Worm (Caenorhabditis elegans) whole organism, L1 larva: ENCODE results near the gene F47B8.3.

ENCODE experiments used
- aha-1 ChIP-seq: fragments of 150-350 bp; optimal IDR thresholded peaks from 2 replicates; lab custom pipeline; 2014; ENCODE audit warnings: missing biosample characterization, missing genetic modification characterization
- alr-1 ChIP-seq: fragments of 200-800 bp; sonication (Bioruptor generic); optimal IDR thresholded peaks from 2 replicates; lab custom pipeline; 2018; ENCODE audit warnings: borderline replicate concordance, mild to moderate bottlenecking, missing genetic modification characterization, missing compliant biosample characterization
- ceh-8 ChIP-seq: fragments of 200-800 bp; sonication (Bioruptor generic); optimal IDR thresholded peaks from 2 replicates; lab custom pipeline; 2018; ENCODE audit warnings: mild to moderate bottlenecking, missing genetic modification characterization, moderate library complexity, missing compliant biosample characterization
- ces-1 ChIP-seq: fragments of 150-350 bp; optimal IDR thresholded peaks from 2 replicates; lab custom pipeline; 2014; ENCODE audit warnings: missing biosample characterization, missing genetic modification reagents, missing genetic modification characterization
- mep-1 ChIP-seq: fragments of 150-350 bp; optimal IDR thresholded peaks from 2 replicates; lab custom pipeline; 2014; ENCODE audit warnings: missing biosample characterization, missing genetic modification characterization
- nhr-90 ChIP-seq: sonication (generic microtip); optimal IDR thresholded peaks from 2 replicates; lab custom pipeline; 2016; ENCODE audit warnings: mild to moderate bottlenecking, missing genetic modification characterization, missing compliant biosample characterization; ENCODE audit not compliant: poor library complexity
- pag-3 ChIP-seq: sonication (generic microtip); optimal IDR thresholded peaks from 2 replicates; lab custom pipeline; 2017; ENCODE audit warnings: missing genetic modification characterization, mild to moderate bottlenecking, missing compliant biosample characterization, antibody characterized with exemption, borderline replicate concordance; ENCODE audit not compliant: insufficient read depth
- skn-1 ChIP-seq: fragments of 150-350 bp; optimal IDR thresholded peaks from 2 replicates; lab custom pipeline; 2014; ENCODE audit warnings: missing biosample characterization, missing genetic modification characterization
- unc-62 ChIP-seq: fragments of 150-350 bp; optimal IDR thresholded peaks from 2 replicates; lab custom pipeline; 2014; ENCODE audit warnings: missing biosample characterization, missing genetic modification reagents, missing genetic modification characterization
- unc-98 ChIP-seq: fragments of 200-800 bp; sonication (Bioruptor generic); IDR thresholded peaks from 2 replicates; pipeline ENCODE4 v1.3.6; 2022; ENCODE audit warnings: missing genetic modification characterization, missing compliant biosample characterization
- ztf-4 ChIP-seq: fragments of 150-350 bp; optimal IDR thresholded peaks from 2 replicates; lab custom pipeline; 2014; ENCODE audit warnings: missing biosample characterization, missing genetic modification characterization

DNA sequence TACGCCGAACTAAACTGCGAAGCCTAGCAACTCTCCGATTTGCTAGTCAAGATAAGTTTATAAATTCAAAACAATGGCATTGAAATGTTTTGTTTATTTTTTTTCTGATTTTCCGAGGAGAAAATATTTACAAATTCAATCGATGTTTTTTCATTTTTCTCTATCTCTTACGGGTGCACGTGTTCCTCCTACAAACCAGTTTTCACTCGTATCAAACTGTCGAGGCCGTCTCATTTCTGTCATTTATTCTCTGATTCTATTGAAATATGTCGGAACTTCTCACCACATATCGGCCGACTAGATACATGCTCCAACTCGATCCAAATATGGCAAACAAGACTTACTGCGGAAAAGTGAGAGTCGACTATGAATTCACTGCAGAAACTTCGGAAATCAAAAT lies 8.7 kb upstream of the F47B8.3 start, which contains the start of gene F47B8.8:
- TF ChIP-seq unc-98 (GFP tag; lab: Robert Waterston, UW) (no peak), ztf-4 (tag; lab: Kevin White, UChicago) (no peak), pag-3 (no peak), ceh-8 (no peak), alr-1 (tag; lab: Kevin White, UChicago) (no peak), skn-1 (tag; lab: Kevin White, UChicago) (no peak), aha-1 (tag; lab: Kevin White, UChicago) (no peak), mep-1 (tag; lab: Kevin White, UChicago) (no peak), unc-62 (GFP tag; lab: Kevin White, UChicago) (no peak), ces-1 (GFP tag; lab: Kevin White, UChicago) (no peak), nhr-90 (tag; lab: Kevin White, UChicago) (no peak)
